Worm (Caenorhabditis elegans) whole organism, young adult: Measurements from ENCODE around the gene daf-10.
A peak's percentile ranks its signal among the peaks of the same experiment; 100 is the strongest.

Source experiments
- B0261.1 ChIP-seq: sonication (generic microtip); optimal IDR thresholded peaks from 2 replicates; lab custom pipeline; 2016; ENCODE audit warnings: mild to moderate bottlenecking, missing genetic modification characterization, moderate library complexity, missing compliant biosample characterization
- B0336.3 ChIP-seq: fragments of 200-800 bp; sonication (Bioruptor generic); IDR thresholded peaks from 2 replicates; pipeline ENCODE4 v1.3.6; 2022; ENCODE audit warnings: missing genetic modification characterization, missing compliant biosample characterization
- C06A6.2 ChIP-seq: fragments of 200-800 bp; sonication (Bioruptor generic); conservative IDR thresholded peaks from 2 replicates; pipeline ENCODE4 v1.3.6; 2022; ENCODE audit warnings: missing genetic modification characterization, missing compliant biosample characterization
- F10E7.11 ChIP-seq: sonication (generic microtip); optimal IDR thresholded peaks from 2 replicates; lab custom pipeline; 2017; ENCODE audit warnings: mild to moderate bottlenecking, missing genetic modification characterization, moderate library complexity, missing compliant biosample characterization
- F33H1.4 ChIP-seq: fragments of 200-800 bp; sonication (Bioruptor generic); IDR thresholded peaks from 2 replicates; pipeline ENCODE4 v1.3.6; 2022; ENCODE audit warnings: missing genetic modification reagents, missing genetic modification characterization, missing compliant biosample characterization
- F37B4.10 ChIP-seq: fragments of 200-800 bp; sonication (Bioruptor generic); IDR thresholded peaks from 2 replicates; pipeline ENCODE4 v1.3.6; 2022; ENCODE audit warnings: missing genetic modification characterization, missing compliant biosample characterization
- F49E8.2 ChIP-seq: sonication (generic microtip); optimal IDR thresholded peaks from 3 replicates; lab custom pipeline; 2017; ENCODE audit warnings: missing genetic modification characterization, mild to moderate bottlenecking, missing compliant biosample characterization, antibody characterized with exemption, moderate library complexity; ENCODE audit not compliant: insufficient read depth
- F55B11.4 ChIP-seq: sonication (generic microtip); optimal IDR thresholded peaks from 2 replicates; lab custom pipeline; 2016; ENCODE audit warnings: missing compliant biosample characterization, missing genetic modification characterization, borderline replicate concordance; ENCODE audit not compliant: insufficient read depth
- Y53G8AR.9 ChIP-seq: fragments of 200-800 bp; sonication (Bioruptor generic); conservative IDR thresholded peaks from 2 replicates; pipeline ENCODE4 v1.3.6; 2022; ENCODE audit warnings: missing genetic modification reagents, missing genetic modification characterization, missing compliant biosample characterization
- Y56A3A.18 ChIP-seq: fragments of 200-800 bp; sonication (Bioruptor generic); IDR thresholded peaks from 2 replicates; pipeline ENCODE4 v1.3.6; 2022; ENCODE audit warnings: missing genetic modification reagents, missing genetic modification characterization, missing compliant biosample characterization
- Y79H2A.3 ChIP-seq: fragments of 200-800 bp; sonication (Bioruptor generic); conservative IDR thresholded peaks from 2 replicates; pipeline ENCODE4 v1.3.6; 2022; ENCODE audit warnings: missing genetic modification reagents, missing genetic modification characterization, missing compliant biosample characterization
- ZK185.1 ChIP-seq: sonication (generic microtip); optimal IDR thresholded peaks from 2 replicates; lab custom pipeline; 2016; ENCODE audit warnings: mild to moderate bottlenecking, missing genetic modification characterization, missing compliant biosample characterization; ENCODE audit not compliant: poor library complexity, severe bottlenecking
- ama-1 ChIP-seq, 3 experiments: fragments of 150-350 bp in 1 of 3; sonication (generic microtip) in 2 of 3; optimal IDR thresholded peaks; 2 replicates each; lab custom pipeline; 2014 to 2018; ENCODE audit warnings: missing biosample characterization in 2 of 3, missing genetic modification characterization in 2 of 3, missing genetic modification reagents in 2 of 3
- aptf-2 ChIP-seq: fragments of 200-800 bp; sonication (Bioruptor generic); conservative IDR thresholded peaks from 2 replicates; pipeline ENCODE4 v1.3.6; 2022; ENCODE audit warnings: missing genetic modification reagents, missing genetic modification characterization, missing compliant biosample characterization
- aptf-3 ChIP-seq: fragments of 200-800 bp; sonication (Bioruptor generic); IDR thresholded peaks from 2 replicates; pipeline ENCODE4 v1.3.6; 2022; ENCODE audit warnings: missing genetic modification characterization, missing compliant biosample characterization
- attf-6 ChIP-seq: fragments of 200-800 bp; sonication (Bioruptor generic); IDR thresholded peaks from 2 replicates; pipeline ENCODE4 v1.3.6; 2022; ENCODE audit warnings: missing genetic modification reagents, missing genetic modification characterization, missing compliant biosample characterization
- ceh-100 ChIP-seq: fragments of 200-800 bp; sonication (Bioruptor generic); IDR thresholded peaks from 2 replicates; pipeline ENCODE4 v1.3.6; 2022; ENCODE audit warnings: missing genetic modification reagents, missing genetic modification characterization, missing compliant biosample characterization
- ceh-27 ChIP-seq: fragments of 200-800 bp; sonication (Bioruptor generic); optimal IDR thresholded peaks from 2 replicates; lab custom pipeline; 2018; ENCODE audit warnings: mild to moderate bottlenecking, missing genetic modification characterization, moderate library complexity, missing compliant biosample characterization
- die-1 ChIP-seq: sonication (generic microtip); optimal IDR thresholded peaks from 2 replicates; lab custom pipeline; 2016; ENCODE audit warnings: missing genotype, mild to moderate bottlenecking, missing genetic modification characterization, missing compliant biosample characterization
- dpl-1 ChIP-seq: fragments of 150-350 bp; optimal IDR thresholded peaks from 2 replicates; lab custom pipeline; 2014; ENCODE audit warnings: missing biosample characterization, missing genetic modification reagents, missing genetic modification characterization
- egrh-3 ChIP-seq: fragments of 200-800 bp; sonication (Bioruptor generic); IDR thresholded peaks from 2 replicates; pipeline ENCODE4 v1.3.6; 2022; ENCODE audit warnings: missing genetic modification reagents, missing genetic modification characterization, missing compliant biosample characterization
- ekl-4 ChIP-seq: fragments of 200-800 bp; sonication (Bioruptor generic); IDR thresholded peaks from 2 replicates; pipeline ENCODE4 v1.3.6; 2022; ENCODE audit warnings: missing genetic modification reagents, missing genetic modification characterization, missing compliant biosample characterization
- him-1 ChIP-seq: sonication (generic microtip); optimal IDR thresholded peaks from 2 replicates; lab custom pipeline; 2016; ENCODE audit warnings: missing genotype, missing genetic modification reagents, missing genetic modification characterization, missing compliant biosample characterization
- hlh-12 ChIP-seq: sonication (generic microtip); optimal IDR thresholded peaks from 2 replicates; lab custom pipeline; 2016; ENCODE audit warnings: missing genetic modification characterization, missing compliant biosample characterization
- hlh-26 ChIP-seq: fragments of 200-800 bp; sonication (Bioruptor generic); conservative IDR thresholded peaks from 2 replicates; pipeline ENCODE4 v1.3.6; 2022; ENCODE audit warnings: missing genetic modification reagents, missing genetic modification characterization, missing compliant biosample characterization
- hmg-1.2 ChIP-seq: fragments of 200-800 bp; sonication (Bioruptor generic); IDR thresholded peaks from 2 replicates; pipeline ENCODE4 v1.3.6; 2022; ENCODE audit warnings: missing genetic modification reagents, missing genetic modification characterization, missing compliant biosample characterization
- let-526 ChIP-seq: fragments of 200-800 bp; sonication (Bioruptor generic); IDR thresholded peaks from 2 replicates; pipeline ENCODE4 v1.3.6; 2022; ENCODE audit warnings: missing genetic modification reagents, missing genetic modification characterization, missing compliant biosample characterization
- let-607 ChIP-seq, 2 experiments: fragments of 200-800 bp in 1 of 2; sonication (Bioruptor generic) in 1 of 2; sonication (generic microtip) in 1 of 2; optimal IDR thresholded peaks; 2 replicates each; lab custom pipeline; 2016 to 2018; ENCODE audit warnings: mild to moderate bottlenecking in 2 of 2, missing compliant biosample characterization in 2 of 2, missing genetic modification characterization in 2 of 2, moderate library complexity in 2 of 2, missing genotype in 1 of 2
- lsy-27 ChIP-seq: sonication (generic microtip); optimal IDR thresholded peaks from 2 replicates; lab custom pipeline; 2017; ENCODE audit warnings: missing genetic modification characterization, mild to moderate bottlenecking, missing compliant biosample characterization, antibody characterized with exemption, missing genotype, borderline replicate concordance; ENCODE audit not compliant: insufficient read depth
- madf-10 ChIP-seq: sonication (generic microtip); optimal IDR thresholded peaks from 2 replicates; lab custom pipeline; 2016; ENCODE audit warnings: mild to moderate bottlenecking, missing genetic modification characterization, missing compliant biosample characterization
- madf-3 ChIP-seq: fragments of 200-800 bp; sonication (Bioruptor generic); IDR thresholded peaks from 2 replicates; pipeline ENCODE4 v1.3.6; 2022; ENCODE audit warnings: missing genetic modification reagents, missing genetic modification characterization, missing compliant biosample characterization
- mel-28 ChIP-seq: sonication (generic microtip); optimal IDR thresholded peaks from 2 replicates; lab custom pipeline; 2016; ENCODE audit warnings: borderline replicate concordance, mild to moderate bottlenecking, missing genetic modification characterization, missing compliant biosample characterization
- mxl-1 ChIP-seq: sonication (generic microtip); optimal IDR thresholded peaks from 2 replicates; lab custom pipeline; 2016; ENCODE audit warnings: missing genetic modification characterization, missing compliant biosample characterization
- nhr-179 ChIP-seq: sonication (generic microtip); optimal IDR thresholded peaks from 2 replicates; lab custom pipeline; 2016; ENCODE audit warnings: mild to moderate bottlenecking, missing genetic modification characterization, missing compliant biosample characterization
- nhr-80 ChIP-seq: sonication (generic microtip); optimal IDR thresholded peaks from 2 replicates; lab custom pipeline; 2016; ENCODE audit warnings: missing genetic modification characterization, missing compliant biosample characterization
- pbrm-1 ChIP-seq: fragments of 200-800 bp; sonication (Bioruptor generic); IDR thresholded peaks from 2 replicates; pipeline ENCODE4 v1.3.6; 2022; ENCODE audit warnings: missing genetic modification reagents, missing genetic modification characterization, missing compliant biosample characterization
- sdz-38 ChIP-seq: sonication (generic microtip); optimal IDR thresholded peaks from 2 replicates; lab custom pipeline; 2016; ENCODE audit warnings: missing genotype, missing genetic modification characterization, missing compliant biosample characterization
- unc-62 ChIP-seq: fragments of 150-350 bp; optimal IDR thresholded peaks from 2 replicates; lab custom pipeline; 2014; ENCODE audit warnings: missing biosample characterization, missing genetic modification reagents, missing genetic modification characterization
- ztf-18 ChIP-seq: sonication (generic microtip); optimal IDR thresholded peaks from 2 replicates; lab custom pipeline; 2016; ENCODE audit warnings: missing genotype, mild to moderate bottlenecking, missing genetic modification characterization, missing compliant biosample characterization
- ztf-26 ChIP-seq: sonication (generic microtip); optimal IDR thresholded peaks from 2 replicates; lab custom pipeline; 2017; ENCODE audit warnings: missing genetic modification characterization, missing compliant biosample characterization
- ztf-28 ChIP-seq: fragments of 200-800 bp; sonication (Bioruptor generic); IDR thresholded peaks from 2 replicates; pipeline ENCODE4 v1.3.6; 2022; ENCODE audit warnings: missing genetic modification reagents, missing genetic modification characterization, missing compliant biosample characterization
- ztf-6 ChIP-seq: fragments of 200-800 bp; sonication (Bioruptor generic); IDR thresholded peaks from 2 replicates; pipeline ENCODE4 v1.3.6; 2022; ENCODE audit warnings: missing genetic modification reagents, missing genetic modification characterization, missing compliant biosample characterization

Gene daf-10

DNA sequence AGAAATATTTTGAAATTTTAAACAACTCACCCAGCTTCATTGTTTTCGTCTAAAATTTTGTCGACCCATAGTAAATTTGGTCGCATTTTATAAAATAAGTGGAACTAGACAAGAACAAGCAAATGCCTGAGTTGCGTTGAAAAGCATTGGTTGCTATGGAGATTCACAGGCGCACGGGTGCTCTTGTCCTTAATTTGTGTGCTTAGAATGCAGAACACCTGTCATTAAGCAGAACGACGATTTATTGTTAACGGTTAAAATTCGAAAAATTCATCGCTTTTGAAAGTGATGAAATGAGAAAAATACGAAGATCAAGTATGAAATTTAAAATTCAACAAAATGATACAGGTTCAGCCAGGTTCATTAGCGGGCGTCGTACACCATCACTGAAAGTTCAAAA lies at the start of gene daf-10:
daf-10 (minus strand) TSS at position 101 of the 400 bp plus-strand sequence.
- TF ChIP-seq ama-1 (optimal IDR thresholded peaks at IDR 0.05; lab: Kevin White, UChicago) (no peak), ama-1 (GFP tag; optimal IDR thresholded peaks at IDR 0.05; lab: Kevin White, UChicago) (no peak), aptf-3 (GFP tag; lab: Robert Waterston, UW) (no peak), sdz-38 (no peak), F37B4.10 (GFP tag; lab: Robert Waterston, UW) (no peak), pbrm-1 (GFP tag; lab: Robert Waterston, UW) (no peak), hlh-26 (GFP tag; lab: Robert Waterston, UW) (no peak), unc-62 (GFP tag; lab: Kevin White, UChicago) (no peak), Y79H2A.3 (GFP tag; lab: Robert Waterston, UW) (no peak), Y53G8AR.9 (GFP tag; lab: Robert Waterston, UW) (no peak), B0336.3 (GFP tag; lab: Robert Waterston, UW) (no peak), ceh-100 (no peak), ztf-28 (GFP tag; lab: Robert Waterston, UW) (no peak), lsy-27 (tag; lab: Kevin White, UChicago) (no peak), F33H1.4 (GFP tag; lab: Robert Waterston, UW) (no peak), mxl-1 (no peak), let-526 (GFP tag; lab: Robert Waterston, UW) (no peak), dpl-1 (GFP tag; lab: Kevin White, UChicago) (no peak), F49E8.2 (no peak), egrh-3 (GFP tag; lab: Robert Waterston, UW) (no peak), ceh-27 (GFP tag; lab: Kevin White, UChicago) (no peak)

ce11 chrIV:9194524-9194923 lies 48.5 kb upstream of the daf-10 start, which contains the start of gene C46C2.7:
Gene C46C2.7 (plus strand): TSS chrIV:9194824.
- peak; percentile 86 for TF ChIP-seq hmg-1.2

DNA sequence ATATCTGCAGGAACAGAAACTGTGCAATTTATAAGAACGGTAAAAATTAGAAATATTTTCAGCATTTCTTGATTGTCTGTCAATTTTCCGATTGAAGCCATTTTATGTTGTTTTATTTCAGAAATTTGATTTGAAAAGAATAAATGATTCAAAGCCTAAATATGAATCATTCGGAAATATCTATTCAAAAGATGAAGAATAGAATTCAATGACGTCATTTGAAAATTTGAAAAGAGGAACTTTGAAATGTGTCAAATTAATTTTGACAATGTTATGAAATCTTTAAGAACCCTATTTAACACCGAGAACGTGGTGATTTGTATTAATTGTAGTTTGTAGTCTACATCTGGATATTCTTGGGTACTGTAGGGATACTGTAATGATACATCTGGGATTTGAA lies 46.5 kb upstream of the daf-10 start, which contains the start of gene C46C2.5:
C46C2.5 (minus strand) TSS at position 101 of the 400 bp plus-strand sequence.
- TF ChIP-seq hlh-26 (GFP tag; lab: Robert Waterston, UW) (no peak), nhr-179 (no peak), pbrm-1 (GFP tag; lab: Robert Waterston, UW) (no peak), ztf-18 (no peak), Y79H2A.3 (GFP tag; lab: Robert Waterston, UW) (no peak), nhr-80 (tag; lab: Kevin White, UChicago) (no peak), ztf-6 (GFP tag; lab: Robert Waterston, UW) (no peak), aptf-3 (GFP tag; lab: Robert Waterston, UW) (no peak)
- TF ChIP-seq, all 124 proteins: peak for 0

ce11 chrIV:9191183-9191582 lies 45.2 kb upstream of the daf-10 start:
- TF ChIP-seq B0336.3 (GFP tag; lab: Robert Waterston, UW) (no peak), hlh-12 (peak; percentile 75), mel-28 (tag; lab: Kevin White, UChicago) (no peak), Y79H2A.3 (GFP tag; lab: Robert Waterston, UW) (0 out of 2 replicates have a peak, but pooled peaks have one; percentile 27), aptf-2 (GFP tag; lab: Robert Waterston, UW) (0 out of 2 replicates have a peak, but pooled peaks have one; percentile 36), die-1 (tag; lab: Kevin White, UChicago) (peak; percentile 84), F55B11.4 (tag; lab: Kevin White, UChicago) (no peak), F10E7.11 (tag; lab: Kevin White, UChicago) (peak; percentile 30), F33H1.4 (GFP tag; lab: Robert Waterston, UW) (peak; percentile 27; the same call in 1 of the 2 replicates), ztf-18 (peak; percentile 48), him-1 (tag; lab: Kevin White, UChicago) (peak; percentile 89), C06A6.2 (0 out of 2 replicates have a peak, but pooled peaks have one; percentile 32), madf-3 (GFP tag; lab: Robert Waterston, UW) (0 out of 2 replicates have a peak, but pooled peaks have one; percentile 51), ztf-26 (tag; lab: Kevin White, UChicago) (peak; percentile 27), attf-6 (peak; percentile 61; the same call in 1 of the 2 replicates), ZK185.1 (tag; lab: Kevin White, UChicago) (peak; percentile 90), B0261.1 (tag; lab: Kevin White, UChicago) (peak; percentile 86), ekl-4 (peak; percentile 86), let-607 (tag; optimal IDR thresholded peaks at IDR 0.05; lab: Kevin White, UChicago) (peak in 1 of 2 experiments; percentile 46), madf-10 (tag; lab: Kevin White, UChicago) (peak; percentile 72), Y56A3A.18 (GFP tag; lab: Robert Waterston, UW) (0 out of 2 replicates have a peak, but pooled peaks have one; percentile 26), mxl-1 (peak; percentile 79)
